Worm (Caenorhabditis elegans) whole organism, early embryonic: Measurements from ENCODE around the gene C10A4.13.

Source experiments
- B0310.2 ChIP-seq: sonication (generic microtip); optimal IDR thresholded peaks from 2 replicates; lab custom pipeline; 2016; ENCODE audit warnings: mild to moderate bottlenecking, missing genetic modification characterization, missing compliant biosample characterization
- F13C5.2 ChIP-seq: sonication (generic microtip); optimal IDR thresholded peaks from 2 replicates; lab custom pipeline; 2017; ENCODE audit warnings: mild to moderate bottlenecking, missing genetic modification characterization, inconsistent platforms, missing compliant biosample characterization
- aly-1 ChIP-seq: sonication (generic microtip); optimal IDR thresholded peaks from 2 replicates; lab custom pipeline; 2016; ENCODE audit warnings: missing genetic modification characterization, missing compliant biosample characterization
- ama-1 ChIP-seq: fragments of 150-350 bp; optimal IDR thresholded peaks from 2 replicates; lab custom pipeline; 2014
- ceh-13 ChIP-seq: fragments of 200-800 bp; sonication (Bioruptor generic); optimal IDR thresholded peaks from 2 replicates; lab custom pipeline; 2018; ENCODE audit warnings: mild to moderate bottlenecking, missing genetic modification characterization, missing compliant biosample characterization
- ceh-36 ChIP-seq: sonication (generic microtip); optimal IDR thresholded peaks from 2 replicates; lab custom pipeline; 2016; ENCODE audit warnings: missing genetic modification characterization, inconsistent platforms, missing compliant biosample characterization
- ets-7 ChIP-seq: sonication (generic microtip); optimal IDR thresholded peaks from 2 replicates; lab custom pipeline; 2016; ENCODE audit warnings: missing genotype, missing genetic modification characterization, missing compliant biosample characterization
- flt-1 ChIP-seq: fragments of 200-800 bp; sonication (Bioruptor generic); IDR thresholded peaks from 2 replicates; pipeline ENCODE4 v1.3.6; 2022; ENCODE audit warnings: missing genetic modification characterization, missing compliant biosample characterization
- hmbx-1 ChIP-seq: sonication (generic microtip); optimal IDR thresholded peaks from 2 replicates; lab custom pipeline; 2016; ENCODE audit warnings: mild to moderate bottlenecking, missing genetic modification characterization, missing compliant biosample characterization
- hmg-4 ChIP-seq: fragments of 200-800 bp; sonication (Bioruptor generic); optimal IDR thresholded peaks from 2 replicates; lab custom pipeline; 2018; ENCODE audit warnings: mild to moderate bottlenecking, missing genetic modification characterization, missing compliant biosample characterization
- hnd-1 ChIP-seq: sonication (generic microtip); optimal IDR thresholded peaks from 2 replicates; lab custom pipeline; 2016; ENCODE audit warnings: missing genetic modification characterization, missing compliant biosample characterization
- pes-1 ChIP-seq: fragments of 200-800 bp; sonication (Bioruptor generic); IDR thresholded peaks from 2 replicates; pipeline ENCODE4 v1.3.6; 2022; ENCODE audit warnings: missing genetic modification reagents, missing genetic modification characterization, missing compliant biosample characterization
- scrt-1 ChIP-seq: fragments of 200-800 bp; sonication (Bioruptor generic); IDR thresholded peaks from 2 replicates; pipeline ENCODE4 v1.3.6; 2022; ENCODE audit warnings: missing genetic modification characterization, missing compliant biosample characterization

ce11 chrX:7424813-7425212, 27.0 kb upstream of the C10A4.13 start, which contains the start of gene mnm-2:
- TF ChIP-seq ama-1 (lab: Kevin White, UChicago) (no peak), hnd-1 (tag; lab: Kevin White, UChicago) (no peak), ceh-13 (GFP tag; lab: Kevin White, UChicago) (no peak), ets-7 (tag; lab: Kevin White, UChicago) (no peak), flt-1 (no peak), B0310.2 (tag; lab: Kevin White, UChicago) (no peak), scrt-1 (GFP tag; lab: Robert Waterston, UW) (no peak), hmg-4 (GFP tag; lab: Kevin White, UChicago) (no peak), hmbx-1 (tag; lab: Kevin White, UChicago) (no peak), aly-1 (tag; lab: Kevin White, UChicago) (no peak), F13C5.2 (tag; lab: Kevin White, UChicago) (no peak), pes-1 (GFP tag; lab: Robert Waterston, UW) (no peak), ceh-36 (tag; lab: Kevin White, UChicago) (no peak)
